Worm (Caenorhabditis elegans): ENCODE measurements around the gene madf-11.

madf-11 gene

DNA sequence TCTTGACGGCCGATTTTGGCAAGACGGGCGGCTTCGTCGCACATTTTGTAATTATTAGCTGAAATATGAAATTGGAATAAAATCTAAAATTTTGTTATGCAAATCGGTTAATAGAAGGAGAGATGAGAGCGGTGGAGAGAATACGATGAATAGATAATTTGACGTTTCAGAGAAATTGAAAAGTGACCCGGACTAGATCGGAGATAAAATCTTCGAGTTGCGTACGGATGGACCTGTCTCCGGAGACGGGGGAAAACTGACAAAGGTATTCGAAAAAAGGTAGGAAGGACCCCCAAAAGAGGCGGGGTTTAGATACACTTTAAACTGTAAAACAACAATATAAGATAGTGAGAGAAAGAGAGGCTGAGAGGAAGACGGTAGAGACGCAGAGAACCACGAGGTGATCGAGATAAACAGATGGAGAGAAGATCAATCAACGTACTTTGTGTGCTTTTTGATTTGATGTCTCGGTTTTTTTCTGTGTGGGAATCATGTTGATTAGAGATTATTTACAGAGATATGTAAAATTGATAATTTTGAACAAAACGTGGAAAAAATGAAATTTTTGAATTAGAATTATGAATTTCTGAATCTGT, 51.1 kb downstream of the madf-11 start, which contains the start of gene F09F7.6:
F09F7.6 (minus strand) TSS at position 64 of the 596 bp plus-strand sequence.
- TF ChIP-seq W03F9.2 (tag; optimal IDR thresholded peaks at IDR 0.05) (peak; percentile 25), dao-5 (tag; optimal IDR thresholded peaks at IDR 0.05) (no peak)

DNA sequence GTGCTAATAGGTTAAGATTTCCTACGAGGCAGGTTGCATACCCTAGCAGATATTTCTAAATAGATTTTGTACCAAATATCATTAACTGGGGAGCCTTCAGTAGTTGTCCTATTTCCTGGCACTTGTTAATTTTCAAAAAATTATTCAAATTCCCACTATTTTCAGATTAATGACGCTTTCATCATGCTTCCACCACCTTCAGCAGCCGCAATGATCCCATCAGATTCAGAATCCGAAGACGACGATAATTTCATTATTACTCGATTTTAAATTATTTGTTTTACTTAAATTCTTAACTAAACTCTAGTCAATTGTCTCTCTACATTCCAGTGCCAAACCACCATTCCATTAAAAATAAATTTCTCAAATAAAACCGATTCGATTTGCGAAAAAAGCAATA, 52.4 kb downstream of the madf-11 start:
- no peak for TF ChIP-seq W03F9.2 (tag; optimal IDR thresholded peaks at IDR 0.05)
- TF ChIP-seq dao-5 (tag; optimal IDR thresholded peaks at IDR 0.05), result no peak
- no peak for TF ChIP-seq him-1 (tag; optimal IDR thresholded peaks at IDR 0.05)
